Worm (Caenorhabditis elegans) whole organism, L4 larva: ENCODE results near the gene Y67D8B.5.

Experiments
- F37D6.2 ChIP-seq: sonication (generic microtip); optimal IDR thresholded peaks from 2 replicates; lab custom pipeline; 2016; ENCODE audit warnings: mild to moderate bottlenecking, missing genetic modification characterization, missing compliant biosample characterization
- F49E8.2 ChIP-seq: sonication (generic microtip); optimal IDR thresholded peaks from 2 replicates; lab custom pipeline; 2016; ENCODE audit warnings: missing compliant biosample characterization, mild to moderate bottlenecking, missing genetic modification characterization, borderline replicate concordance
- R02D3.7 ChIP-seq: fragments of 150-350 bp; sonication (generic microtip); optimal IDR thresholded peaks from 3 replicates; lab custom pipeline; 2014; ENCODE audit warnings: missing biosample characterization, missing genetic modification characterization
- T26A8.4 ChIP-seq: fragments of 200-800 bp; sonication (Bioruptor generic); IDR thresholded peaks from 2 replicates; pipeline ENCODE4 v1.3.6; 2022; ENCODE audit warnings: missing genetic modification characterization, missing compliant biosample characterization
- aha-1 ChIP-seq: fragments of 150-350 bp; peaks from one replicate; lab custom pipeline; 2014; ENCODE audit warnings: missing biosample characterization, missing genetic modification characterization
- attf-4 ChIP-seq: sonication (generic microtip); optimal IDR thresholded peaks from 3 replicates; lab custom pipeline; 2017; ENCODE audit warnings: missing biosample characterization, missing genetic modification characterization
- ceh-20 ChIP-seq: fragments of 200-800 bp; sonication (Bioruptor generic); IDR thresholded peaks from 2 replicates; pipeline ENCODE4 v1.3.6; 2022; ENCODE audit warnings: missing genetic modification reagents, missing genetic modification characterization, missing compliant biosample characterization
- ceh-44 ChIP-seq: fragments of 200-800 bp; sonication (Bioruptor generic); IDR thresholded peaks from 2 replicates; pipeline ENCODE4 v1.3.6; 2022; ENCODE audit warnings: missing genetic modification reagents, missing genetic modification characterization, missing compliant biosample characterization
- ceh-62 ChIP-seq: sonication (generic microtip); optimal IDR thresholded peaks from 2 replicates; lab custom pipeline; 2017; ENCODE audit warnings: missing biosample characterization, missing genetic modification characterization
- ceh-82 ChIP-seq: sonication (generic microtip); optimal IDR thresholded peaks from 2 replicates; lab custom pipeline; 2017; ENCODE audit warnings: missing biosample characterization, missing genetic modification characterization
- ces-1 ChIP-seq: fragments of 150-350 bp; sonication (generic microtip); optimal IDR thresholded peaks from 4 replicates; lab custom pipeline; 2014; ENCODE audit warnings: missing biosample characterization, missing genetic modification reagents, missing genetic modification characterization
- daf-16 ChIP-seq, 3 experiments: sonication (generic microtip); optimal IDR thresholded peaks; 2 replicates each; lab custom pipeline; 2016 to 2017; ENCODE audit warnings: missing genetic modification characterization in 3 of 3, missing genetic modification reagents in 3 of 3, mild to moderate bottlenecking in 2 of 3, missing compliant biosample characterization in 2 of 3, missing biosample characterization in 1 of 3, moderate library complexity in 1 of 3
- dmd-9 ChIP-seq: fragments of 200-800 bp; sonication (Bioruptor generic); IDR thresholded peaks from 2 replicates; pipeline ENCODE4 v1.3.6; 2022; ENCODE audit warnings: missing genetic modification reagents, missing genetic modification characterization, missing compliant biosample characterization
- dve-1 ChIP-seq: sonication (generic microtip); optimal IDR thresholded peaks from 2 replicates; lab custom pipeline; 2017; ENCODE audit warnings: antibody characterized with exemption, mild to moderate bottlenecking, missing genetic modification characterization, missing compliant biosample characterization; ENCODE audit not compliant: insufficient read depth
- egl-27 ChIP-seq: sonication (generic microtip); optimal IDR thresholded peaks from 3 replicates; lab custom pipeline; 2017; ENCODE audit warnings: missing biosample characterization, missing genetic modification reagents, missing genetic modification characterization
- fos-1 ChIP-seq: fragments of 150-350 bp; optimal IDR thresholded peaks from 2 replicates; lab custom pipeline; 2014; ENCODE audit warnings: missing biosample characterization, missing genetic modification characterization
- hif-1 ChIP-seq, 2 experiments: sonication (generic microtip); optimal IDR thresholded peaks; 2 replicates each; lab custom pipeline; 2016 to 2017; ENCODE audit warnings: missing compliant biosample characterization in 2 of 2, missing genetic modification characterization in 2 of 2, missing genetic modification reagents in 2 of 2, missing genotype in 2 of 2, mild to moderate bottlenecking in 1 of 2
- hmg-1.1 ChIP-seq: fragments of 200-800 bp; sonication (Bioruptor generic); IDR thresholded peaks from 2 replicates; pipeline ENCODE4 v1.3.6; 2022; ENCODE audit warnings: missing genetic modification reagents, missing genetic modification characterization, missing compliant biosample characterization
- lin-1 ChIP-seq: fragments of 200-800 bp; sonication (Bioruptor generic); IDR thresholded peaks from 2 replicates; pipeline ENCODE4 v1.3.6; 2022; ENCODE audit warnings: missing genetic modification reagents, missing genetic modification characterization, missing compliant biosample characterization
- lin-13 ChIP-seq: fragments of 150-350 bp; optimal IDR thresholded peaks from 2 replicates; lab custom pipeline; 2014; ENCODE audit warnings: missing biosample characterization, missing genetic modification reagents, missing genetic modification characterization
- lin-15B ChIP-seq: fragments of 150-350 bp; sonication (generic microtip); optimal IDR thresholded peaks from 3 replicates; lab custom pipeline; 2014; ENCODE audit warnings: missing biosample characterization, missing genetic modification characterization
- lsy-2 ChIP-seq, 2 experiments: fragments of 150-350 bp in 1 of 2; sonication (generic microtip) in 1 of 2; optimal IDR thresholded peaks; 2 replicates each; lab custom pipeline; 2014 to 2017; ENCODE audit warnings: missing biosample characterization in 2 of 2, missing genetic modification characterization in 2 of 2
- madf-5 ChIP-seq, 2 experiments: fragments of 200-800 bp; sonication (Bioruptor generic); IDR thresholded peaks; 2 replicates each; pipeline ENCODE4 v1.3.6; 2022; ENCODE audit warnings: missing compliant biosample characterization in 2 of 2, missing genetic modification characterization in 2 of 2
- madf-9 ChIP-seq: fragments of 200-800 bp; sonication (Bioruptor generic); conservative IDR thresholded peaks from 2 replicates; pipeline ENCODE4 v1.3.6; 2022; ENCODE audit warnings: missing genetic modification reagents, missing genetic modification characterization, missing compliant biosample characterization
- mdl-1 ChIP-seq, 2 experiments: fragments of 150-350 bp in 1 of 2; sonication (generic microtip) in 1 of 2; optimal IDR thresholded peaks; 2 replicates each; lab custom pipeline; 2014 to 2017; ENCODE audit warnings: missing biosample characterization in 2 of 2, missing genetic modification characterization in 2 of 2
- mep-1 ChIP-seq: fragments of 150-350 bp; sonication (generic microtip); optimal IDR thresholded peaks from 3 replicates; lab custom pipeline; 2014; ENCODE audit warnings: missing biosample characterization, missing genetic modification characterization
- mes-2 ChIP-seq: sonication (generic microtip); optimal IDR thresholded peaks from 2 replicates; lab custom pipeline; 2016; ENCODE audit warnings: missing genotype, mild to moderate bottlenecking, missing genetic modification characterization, missing compliant biosample characterization; ENCODE audit not compliant: poor library complexity, severe bottlenecking
- mxl-3 ChIP-seq: fragments of 200-800 bp; sonication (Bioruptor generic); optimal IDR thresholded peaks from 2 replicates; lab custom pipeline; 2018; ENCODE audit warnings: mild to moderate bottlenecking, missing genetic modification characterization, missing compliant biosample characterization
- nhr-10 ChIP-seq: fragments of 150-350 bp; optimal IDR thresholded peaks from 2 replicates; lab custom pipeline; 2014; ENCODE audit warnings: missing biosample characterization, missing genetic modification characterization
- nhr-102 ChIP-seq: sonication (generic microtip); optimal IDR thresholded peaks from 2 replicates; lab custom pipeline; 2016; ENCODE audit warnings: mild to moderate bottlenecking, missing genetic modification characterization, moderate library complexity, missing compliant biosample characterization
- nhr-11 ChIP-seq: fragments of 150-350 bp; optimal IDR thresholded peaks from 2 replicates; lab custom pipeline; 2014; ENCODE audit warnings: missing biosample characterization, missing genetic modification characterization
- nhr-237 ChIP-seq: sonication (generic microtip); optimal IDR thresholded peaks from 2 replicates; lab custom pipeline; 2017; ENCODE audit warnings: missing biosample characterization, missing genetic modification characterization
- nhr-28 ChIP-seq: fragments of 150-350 bp; optimal IDR thresholded peaks from 2 replicates; lab custom pipeline; 2014; ENCODE audit warnings: missing biosample characterization, missing genetic modification characterization
- nhr-41 ChIP-seq: fragments of 200-800 bp; sonication (Bioruptor generic); IDR thresholded peaks from 2 replicates; pipeline ENCODE4 v1.3.6; 2022; ENCODE audit warnings: missing genetic modification reagents, missing genetic modification characterization, missing compliant biosample characterization
- nhr-77 ChIP-seq: fragments of 150-350 bp; optimal IDR thresholded peaks from 2 replicates; lab custom pipeline; 2014; ENCODE audit warnings: missing biosample characterization, missing genetic modification characterization
- pha-4 ChIP-seq, 2 experiments: fragments of 150-350 bp in 1 of 2; fragments of 200-800 bp in 1 of 2; sonication (Bioruptor generic) in 1 of 2; IDR thresholded peaks in 1 of 2; optimal IDR thresholded peaks in 1 of 2; 2 replicates each; pipeline versions ENCODE4 v1.3.6 to Lab custom; 2014 to 2022; ENCODE audit warnings: missing genetic modification characterization in 2 of 2, missing genetic modification reagents in 2 of 2, missing biosample characterization in 1 of 2, missing compliant biosample characterization in 1 of 2
- php-3 ChIP-seq: fragments of 200-800 bp; sonication (Bioruptor generic); IDR thresholded peaks from 2 replicates; pipeline ENCODE4 v1.3.6; 2022; ENCODE audit warnings: missing genetic modification reagents, missing genetic modification characterization, missing compliant biosample characterization
- pqm-1 ChIP-seq: sonication (generic microtip); optimal IDR thresholded peaks from 2 replicates; lab custom pipeline; 2017; ENCODE audit warnings: missing biosample characterization, missing genetic modification characterization
- rbr-2 ChIP-seq: sonication (generic microtip); optimal IDR thresholded peaks from 2 replicates; lab custom pipeline; 2016; ENCODE audit warnings: missing genotype, missing genetic modification characterization, missing compliant biosample characterization
- sdz-12 ChIP-seq: fragments of 200-800 bp; sonication (Bioruptor generic); optimal IDR thresholded peaks from 2 replicates; lab custom pipeline; 2018; ENCODE audit warnings: mild to moderate bottlenecking, missing genetic modification characterization, missing compliant biosample characterization
- spr-1 ChIP-seq: sonication (generic microtip); optimal IDR thresholded peaks from 2 replicates; lab custom pipeline; 2016; ENCODE audit warnings: mild to moderate bottlenecking, missing genetic modification characterization, missing compliant biosample characterization
- spr-3 ChIP-seq: fragments of 200-800 bp; sonication (Bioruptor generic); optimal IDR thresholded peaks from 2 replicates; lab custom pipeline; 2018; ENCODE audit warnings: mild to moderate bottlenecking, missing genetic modification characterization, missing compliant biosample characterization
- tra-1 ChIP-seq: fragments of 200-800 bp; sonication (Bioruptor generic); IDR thresholded peaks from 2 replicates; pipeline ENCODE4 v1.3.6; 2022; ENCODE audit warnings: missing genetic modification reagents, missing genetic modification characterization, missing compliant biosample characterization
- unc-62 ChIP-seq, 3 experiments: fragments of 150-350 bp in 1 of 3; sonication (generic microtip); optimal IDR thresholded peaks in 2 of 3; peaks in 1 of 3; 1 replicate in 1 of 3; 2 replicates in 2 of 3; lab custom pipeline; 2014 to 2017; ENCODE audit warnings: missing biosample characterization in 3 of 3, missing genetic modification characterization in 3 of 3, missing genetic modification reagents in 3 of 3, missing genotype in 1 of 3
- vab-7 ChIP-seq: fragments of 200-800 bp; sonication (Bioruptor generic); IDR thresholded peaks from 2 replicates; pipeline ENCODE4 v1.3.6; 2022; ENCODE audit warnings: missing genetic modification reagents, missing genetic modification characterization, missing compliant biosample characterization
- zfp-3 ChIP-seq: fragments of 200-800 bp; sonication (Bioruptor generic); conservative IDR thresholded peaks from 2 replicates; pipeline ENCODE4 v1.3.6; 2022; ENCODE audit warnings: missing genetic modification reagents, missing genetic modification characterization, missing compliant biosample characterization
- ztf-11 ChIP-seq: fragments of 150-350 bp; optimal IDR thresholded peaks from 2 replicates; lab custom pipeline; 2014; ENCODE audit warnings: missing biosample characterization, missing genetic modification characterization

Gene Y67D8B.5

ce11 chrIV:3227549-3228139, 25.5 kb downstream of the Y67D8B.5 start (continued):
- peak; percentile 86 for TF ChIP-seq mep-1 (tag; lab: Kevin White, UChicago)

DNA sequence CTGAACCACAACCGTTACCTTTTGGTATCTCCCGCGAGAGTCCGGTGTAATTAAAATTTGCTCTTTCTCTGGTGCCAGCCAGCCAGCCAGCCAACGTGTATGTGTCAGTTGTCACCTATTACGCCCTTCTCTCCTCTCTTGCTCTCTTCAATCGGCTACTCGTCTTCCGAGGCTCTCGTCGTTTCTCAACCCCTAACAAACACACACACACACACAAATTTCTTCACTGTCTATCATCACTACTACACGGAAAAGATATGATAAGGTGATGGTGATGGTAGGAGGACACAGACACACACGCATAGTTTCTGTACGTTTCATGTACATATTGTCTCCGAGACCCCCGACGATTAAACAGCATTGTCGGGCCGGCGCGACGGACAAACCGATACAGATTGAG, 29.5 kb downstream of the Y67D8B.5 start:
- TF ChIP-seq F49E8.2: no peak
- no peak for TF ChIP-seq ceh-82 (tag; lab: Kevin White, UChicago)
- no peak for TF ChIP-seq ces-1 (GFP tag; lab: Kevin White, UChicago)
- TF ChIP-seq F37D6.2 (tag; lab: Kevin White, UChicago): no peak
- peak; percentile 42 for TF ChIP-seq nhr-77 (tag; lab: Kevin White, UChicago)
- no peak for TF ChIP-seq ceh-20
- no peak for TF ChIP-seq nhr-237
- peak in 1 of 2 experiments; percentile 19 for TF ChIP-seq mdl-1 (tag; optimal IDR thresholded peaks at IDR 0.05; lab: Kevin White, UChicago)
- TF ChIP-seq lin-15B (tag; lab: Kevin White, UChicago): no peak
- TF ChIP-seq vab-7 (GFP tag; lab: Robert Waterston, UW): no peak
- no peak for TF ChIP-seq R02D3.7 (tag; lab: Kevin White, UChicago)
- no peak for TF ChIP-seq hif-1 (tag; optimal IDR thresholded peaks at IDR 0.05; lab: Kevin White, UChicago)
- TF ChIP-seq egl-27: no peak
- peak; percentile 60 for TF ChIP-seq dve-1
- TF ChIP-seq nhr-11 (tag; lab: Kevin White, UChicago): peak; percentile 20
- peak; percentile 14 for TF ChIP-seq mep-1 (tag; lab: Kevin White, UChicago)
- no peak for TF ChIP-seq aha-1 (tag; lab: Kevin White, UChicago)
- no peak for TF ChIP-seq lin-13
- TF ChIP-seq lin-1 (GFP tag; lab: Robert Waterston, UW): no peak
- TF ChIP-seq madf-9 (GFP tag; lab: Robert Waterston, UW): no peak
- no peak for TF ChIP-seq nhr-102 (tag; lab: Kevin White, UChicago)
- TF ChIP-seq nhr-28: peak; percentile 94
- no peak for TF ChIP-seq ceh-62 (tag; lab: Kevin White, UChicago)
- TF ChIP-seq nhr-10 (tag; lab: Kevin White, UChicago): no peak
- no peak for TF ChIP-seq sdz-12 (GFP tag; lab: Kevin White, UChicago)
- TF ChIP-seq mxl-3 (GFP tag; lab: Kevin White, UChicago): peak; percentile 72
- TF ChIP-seq T26A8.4: no peak
- peak; percentile 42 for TF ChIP-seq mes-2 (tag; lab: Kevin White, UChicago)
- no peak for TF ChIP-seq attf-4 (tag; lab: Kevin White, UChicago)
- peak in 1 of 2 experiments; percentile 14 for TF ChIP-seq lsy-2 (tag; optimal IDR thresholded peaks at IDR 0.05; lab: Kevin White, UChicago)
- TF ChIP-seq tra-1: no peak
- peak in 1 of 2 experiments; percentile 14 for TF ChIP-seq unc-62 (GFP tag; optimal IDR thresholded peaks at IDR 0.05 in 1 of 2; lab: Kevin White, UChicago)
- no peak for TF ChIP-seq unc-62 (tag; optimal IDR thresholded peaks at IDR 0.05; lab: Kevin White, UChicago)
- TF ChIP-seq madf-5 (GFP tag; IDR thresholded peaks at IDR 0.05; lab: Robert Waterston, UW): no peak
- TF ChIP-seq php-3 (GFP tag; lab: Robert Waterston, UW): 0 out of 2 replicates have a peak, but pooled peaks have one; percentile 6
- TF ChIP-seq rbr-2: no peak
- no peak for TF ChIP-seq pha-4 (GFP tag; IDR thresholded peaks at IDR 0.05; lab: Robert Waterston, UW)
- peak; percentile 4 for TF ChIP-seq pha-4 (tag; optimal IDR thresholded peaks at IDR 0.05; lab: Kevin White, UChicago)
- no peak for TF ChIP-seq zfp-3
- no peak for TF ChIP-seq dmd-9 (GFP tag; lab: Robert Waterston, UW)
- no peak for TF ChIP-seq spr-1 (tag; lab: Kevin White, UChicago)
- TF ChIP-seq hmg-1.1: no peak
- 0 out of 2 replicates have a peak, but pooled peaks have one; percentile 13 for TF ChIP-seq nhr-41 (GFP tag; lab: Robert Waterston, UW)
- no peak for TF ChIP-seq spr-3
- TF ChIP-seq ztf-11: no peak
- no peak for TF ChIP-seq fos-1 (tag; lab: Kevin White, UChicago)
- TF ChIP-seq daf-16 (GFP tag; optimal IDR thresholded peaks at IDR 0.05; lab: Kevin White, UChicago): no peak
- peak; percentile 43 for TF ChIP-seq daf-16 (tag; optimal IDR thresholded peaks at IDR 0.05; lab: Kevin White, UChicago)
- TF ChIP-seq pqm-1 (tag; lab: Kevin White, UChicago): peak; percentile 65
- no peak for TF ChIP-seq ceh-44 (GFP tag; lab: Robert Waterston, UW)
